Worm (Caenorhabditis elegans): ENCODE data around the gene fbxb-84.

The fbxb-84 gene

ce11 chrIII:146369-146768 lies at the start of gene fbxb-84:
fbxb-84 (minus strand) TSS chrIII:146469.
- TF ChIP-seq vab-15 (tag; optimal IDR thresholded peaks at IDR 0.05): no peak
- no peak for TF ChIP-seq snu-23 (GFP tag; optimal IDR thresholded peaks at IDR 0.05)
- no peak for TF ChIP-seq nhr-19 (GFP tag; conservative IDR thresholded peaks at IDR 0.05)
- no peak for TF ChIP-seq C04F5.9 (tag; optimal IDR thresholded peaks at IDR 0.05)
- no peak for TF ChIP-seq lin-13 (GFP tag; optimal IDR thresholded peaks at IDR 0.05)
- TF ChIP-seq nhr-84 (tag; optimal IDR thresholded peaks at IDR 0.05): no peak
- TF ChIP-seq hlh-4 (tag; optimal IDR thresholded peaks at IDR 0.05): no peak
- no peak for TF ChIP-seq F16B12.6 (tag; optimal IDR thresholded peaks at IDR 0.05)
- TF ChIP-seq elt-3 (tag; optimal IDR thresholded peaks at IDR 0.05): no peak
- TF ChIP-seq egl-13 (tag; optimal IDR thresholded peaks at IDR 0.05): no peak

- TF ChIP-seq nhr-85 (tag) (peak; percentile 10), ztf-4 (tag; optimal IDR thresholded peaks at IDR 0.05) (no peak)
Measured at ce11 chrIII:194160-194559, 47.9 kb upstream of the fbxb-84 start, which contains the start of gene F40G9.17. F40G9.17 (plus strand) TSS chrIII:194460.

- TF ChIP-seq fkh-8 (tag; optimal IDR thresholded peaks at IDR 0.05) (no peak), mdl-1 (tag; optimal IDR thresholded peaks at IDR 0.05) (no peak), isw-1 (GFP tag; IDR thresholded peaks at IDR 0.05) (no peak), tlp-1 (tag; optimal IDR thresholded peaks at IDR 0.05) (no peak), elt-2 (tag; optimal IDR thresholded peaks at IDR 0.05) (no peak), rnt-1 (tag; optimal IDR thresholded peaks at IDR 0.05) (no peak), mep-1 (tag; optimal IDR thresholded peaks at IDR 0.05) (no peak), pag-3 (tag; optimal IDR thresholded peaks at IDR 0.05; ENCODE audit: borderline replicate concordance, insufficient read depth) (no peak), lin-35 (GFP tag; optimal IDR thresholded peaks at IDR 0.05) (no peak), ces-1 (GFP tag; optimal IDR thresholded peaks at IDR 0.05) (no peak), mef-2 (tag; optimal IDR thresholded peaks at IDR 0.05) (no peak), lin-14 (GFP tag; optimal IDR thresholded peaks at IDR 0.05) (no peak)
Measured at ce11 chrIII:191803-192202, 45.5 kb upstream of the fbxb-84 start, which contains the start of gene sec-20. sec-20 (plus strand) TSS chrIII:192103.

- TF ChIP-seq fkh-4 (tag; optimal IDR thresholded peaks at IDR 0.05; ENCODE audit: borderline replicate concordance) (no peak), ztf-4 (tag; optimal IDR thresholded peaks at IDR 0.05) (no peak), lin-13 (GFP tag; optimal IDR thresholded peaks at IDR 0.05) (no peak), fkh-8 (tag; optimal IDR thresholded peaks at IDR 0.05) (no peak), snpc-4 (tag; optimal IDR thresholded peaks at IDR 0.05) (no peak), elt-3 (tag; optimal IDR thresholded peaks at IDR 0.05) (no peak), nhr-19 (GFP tag; conservative IDR thresholded peaks at IDR 0.05) (no peak), pqm-1 (tag; optimal IDR thresholded peaks at IDR 0.05) (no peak), pax-3 (tag; optimal IDR thresholded peaks at IDR 0.05) (no peak)
Measured at ce11 chrIII:190686-191085, 44.4 kb upstream of the fbxb-84 start, which contains the start of gene cox-17. cox-17 (plus strand) TSS chrIII:190986.

- TF ChIP-seq C04F5.9 (tag; optimal IDR thresholded peaks at IDR 0.05) (no peak), lin-13 (GFP tag; optimal IDR thresholded peaks at IDR 0.05) (no peak), lin-15B (tag; optimal IDR thresholded peaks at IDR 0.05) (no peak), tbx-2 (tag; optimal IDR thresholded peaks at IDR 0.05) (no peak), ceh-90 (tag; optimal IDR thresholded peaks at IDR 0.05) (no peak), ztf-4 (tag; optimal IDR thresholded peaks at IDR 0.05) (no peak), unc-98 (GFP tag; IDR thresholded peaks at IDR 0.05) (no peak)
Measured at ce11 chrIII:189280-189679, 43.0 kb upstream of the fbxb-84 start.

- no peak for TF ChIP-seq fkh-8 (tag; optimal IDR thresholded peaks at IDR 0.05)
- no peak for TF ChIP-seq ama-1 (optimal IDR thresholded peaks at IDR 0.05)
- TF ChIP-seq mef-2 (tag; optimal IDR thresholded peaks at IDR 0.05): no peak
- TF ChIP-seq ceh-88 (GFP tag; IDR thresholded peaks at IDR 0.05): no peak
- TF ChIP-seq hpl-2 (GFP tag; optimal IDR thresholded peaks at IDR 0.05): no peak
- no peak for TF ChIP-seq rnt-1 (tag; optimal IDR thresholded peaks at IDR 0.05)
- TF ChIP-seq unc-130 (tag; optimal IDR thresholded peaks at IDR 0.05): no peak
- no peak for TF ChIP-seq nhr-11 (tag; optimal IDR thresholded peaks at IDR 0.05)
- no peak for TF ChIP-seq fos-1 (tag; optimal IDR thresholded peaks at IDR 0.05)
- TF ChIP-seq irx-1 (tag; optimal IDR thresholded peaks at IDR 0.05): peak; percentile 38
- TF ChIP-seq nhr-77 (tag; optimal IDR thresholded peaks at IDR 0.05): no peak
- TF ChIP-seq tlp-1 (tag; optimal IDR thresholded peaks at IDR 0.05): no peak
- no peak for TF ChIP-seq sup-37 (GFP tag; optimal IDR thresholded peaks at IDR 0.05)
- TF ChIP-seq lin-39 (tag; optimal IDR thresholded peaks at IDR 0.05): no peak
- no peak for TF ChIP-seq nhr-20 (tag; optimal IDR thresholded peaks at IDR 0.05)
- TF ChIP-seq nhr-71 (tag; optimal IDR thresholded peaks at IDR 0.05): peak; percentile 38
- TF ChIP-seq fkh-10 (GFP tag; optimal IDR thresholded peaks at IDR 0.05): no peak
Measured at ce11 chrIII:188426-188888, 42.2 kb upstream of the fbxb-84 start, which contains the start of gene ubc-20. ubc-20 (plus strand) TSS chrIII:188838.
